Worm (Caenorhabditis elegans) whole organism, L4/young adult: ENCODE measurements around the gene bus-19.

Experiments
- W03F9.2 ChIP-seq: fragments of 150-350 bp; optimal IDR thresholded peaks from 2 replicates; lab custom pipeline; 2014; ENCODE audit warnings: missing biosample characterization, missing genetic modification characterization
- dao-5 ChIP-seq: sonication (generic microtip); optimal IDR thresholded peaks from 2 replicates; lab custom pipeline; 2016; ENCODE audit warnings: missing genotype, missing genetic modification characterization, moderate library complexity, missing compliant biosample characterization
- him-1 ChIP-seq: sonication (generic microtip); optimal IDR thresholded peaks from 2 replicates; lab custom pipeline; 2016; ENCODE audit warnings: missing genotype, missing genetic modification reagents, missing genetic modification characterization, missing compliant biosample characterization

DNA sequence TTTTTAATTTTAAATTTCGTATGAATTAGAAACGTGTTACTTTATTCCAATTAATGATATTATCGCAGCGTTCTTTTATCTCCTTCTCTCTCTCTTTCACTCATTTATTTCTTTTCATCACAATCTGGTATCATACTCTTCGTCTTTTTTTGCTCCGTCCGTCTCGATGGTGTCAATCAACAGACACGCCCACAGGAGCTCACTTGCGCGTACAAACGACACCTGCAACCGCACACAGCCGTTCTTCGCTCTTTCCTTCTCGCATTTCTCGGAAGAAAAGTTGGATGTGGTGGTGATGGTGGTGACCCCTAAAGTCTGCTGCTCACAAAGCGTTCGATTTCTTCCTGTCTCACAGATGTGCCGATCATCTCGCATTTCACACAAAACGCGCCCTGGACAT, 36.8 kb downstream of the bus-19 start:
- TF ChIP-seq W03F9.2 (tag; lab: Kevin White, UChicago), result no peak
- TF ChIP-seq him-1 (tag; lab: Kevin White, UChicago), result no peak
- TF ChIP-seq dao-5 (tag; lab: Kevin White, UChicago), result no peak
